Worm (Caenorhabditis elegans): ENCODE results near the gene nol-9.

ce11 chrIV:13386903-13387302, 35.4 kb upstream of the nol-9 start, which contains the start of gene lsm-3:
- no peak for TF ChIP-seq him-1 (tag; optimal IDR thresholded peaks at IDR 0.05)
- TF ChIP-seq dao-5 (tag; optimal IDR thresholded peaks at IDR 0.05), result no peak
